Worm (Caenorhabditis elegans) whole organism, late embryonic: ENCODE measurements around the gene F19G12.3.

Experiments
- F13H6.1 ChIP-seq: sonication (generic microtip); optimal IDR thresholded peaks from 2 replicates; lab custom pipeline; 2016; ENCODE audit warnings: missing genetic modification characterization, missing compliant biosample characterization
- K09A11.1 ChIP-seq: sonication (generic microtip); optimal IDR thresholded peaks from 2 replicates; lab custom pipeline; 2017; ENCODE audit warnings: antibody characterized with exemption, mild to moderate bottlenecking, missing genetic modification characterization, missing compliant biosample characterization; ENCODE audit not compliant: insufficient read depth
- T23F11.4 ChIP-seq: fragments of 200-800 bp; sonication (Bioruptor generic); optimal IDR thresholded peaks from 2 replicates; lab custom pipeline; 2018; ENCODE audit warnings: mild to moderate bottlenecking, missing genetic modification characterization, missing compliant biosample characterization
- ceh-14 ChIP-seq: sonication (generic microtip); optimal IDR thresholded peaks from 2 replicates; lab custom pipeline; 2016; ENCODE audit warnings: missing genotype, missing genetic modification characterization, missing compliant biosample characterization
- ceh-18 ChIP-seq: sonication (generic microtip); optimal IDR thresholded peaks from 2 replicates; lab custom pipeline; 2016; ENCODE audit warnings: missing genetic modification characterization, missing compliant biosample characterization
- ceh-19 ChIP-seq: fragments of 200-800 bp; sonication (Bioruptor generic); optimal IDR thresholded peaks from 2 replicates; lab custom pipeline; 2018; ENCODE audit warnings: mild to moderate bottlenecking, missing genetic modification characterization, missing compliant biosample characterization
- ceh-2 ChIP-seq: sonication (generic microtip); optimal IDR thresholded peaks from 2 replicates; lab custom pipeline; 2016; ENCODE audit warnings: missing genotype, missing genetic modification characterization, missing compliant biosample characterization
- ceh-24 ChIP-seq: sonication (generic microtip); optimal IDR thresholded peaks from 2 replicates; lab custom pipeline; 2016; ENCODE audit warnings: mild to moderate bottlenecking, missing genetic modification characterization, missing compliant biosample characterization
- ceh-30 ChIP-seq: fragments of 150-350 bp; optimal IDR thresholded peaks from 2 replicates; lab custom pipeline; 2014; ENCODE audit warnings: missing biosample characterization, missing genetic modification characterization
- ceh-31 ChIP-seq: sonication (generic microtip); optimal IDR thresholded peaks from 2 replicates; lab custom pipeline; 2016; ENCODE audit warnings: missing genetic modification characterization, missing compliant biosample characterization
- ceh-34 ChIP-seq: sonication (generic microtip); optimal IDR thresholded peaks from 2 replicates; lab custom pipeline; 2016; ENCODE audit warnings: mild to moderate bottlenecking, missing genetic modification characterization, missing compliant biosample characterization
- dmd-4 ChIP-seq: sonication (generic microtip); optimal IDR thresholded peaks from 2 replicates; lab custom pipeline; 2016; ENCODE audit warnings: borderline replicate concordance, missing genetic modification characterization, missing compliant biosample characterization
- dve-1 ChIP-seq: sonication (generic microtip); optimal IDR thresholded peaks from 2 replicates; lab custom pipeline; 2017; ENCODE audit warnings: antibody characterized with exemption, mild to moderate bottlenecking, missing genetic modification characterization, missing compliant biosample characterization
- elt-2 ChIP-seq: sonication (generic microtip); optimal IDR thresholded peaks from 2 replicates; lab custom pipeline; 2016; ENCODE audit warnings: missing genetic modification reagents, missing genetic modification characterization, missing compliant biosample characterization
- elt-4 ChIP-seq: sonication (generic microtip); optimal IDR thresholded peaks from 2 replicates; lab custom pipeline; 2016; ENCODE audit warnings: missing genetic modification characterization, missing compliant biosample characterization
- ets-4 ChIP-seq: sonication (generic microtip); optimal IDR thresholded peaks from 2 replicates; lab custom pipeline; 2016; ENCODE audit warnings: missing genetic modification characterization, missing compliant biosample characterization
- eyg-1 ChIP-seq: sonication (generic microtip); optimal IDR thresholded peaks from 2 replicates; lab custom pipeline; 2016; ENCODE audit warnings: missing genotype, missing genetic modification characterization, missing compliant biosample characterization
- fax-1 ChIP-seq: sonication (generic microtip); optimal IDR thresholded peaks from 2 replicates; lab custom pipeline; 2016; ENCODE audit warnings: missing genotype, missing genetic modification characterization, missing compliant biosample characterization
- fkh-10 ChIP-seq: fragments of 150-350 bp; optimal IDR thresholded peaks from 2 replicates; lab custom pipeline; 2014; ENCODE audit warnings: missing biosample characterization, missing genetic modification reagents, missing genetic modification characterization
- fkh-6 ChIP-seq: sonication (generic microtip); optimal IDR thresholded peaks from 2 replicates; lab custom pipeline; 2016; ENCODE audit warnings: missing genetic modification characterization, missing compliant biosample characterization
- gmeb-2 ChIP-seq: sonication (generic microtip); optimal IDR thresholded peaks from 2 replicates; lab custom pipeline; 2016; ENCODE audit warnings: missing genetic modification characterization, inconsistent platforms, missing compliant biosample characterization
- hlh-13 ChIP-seq: fragments of 200-800 bp; sonication (Bioruptor generic); optimal IDR thresholded peaks from 2 replicates; lab custom pipeline; 2018; ENCODE audit warnings: mild to moderate bottlenecking, missing genetic modification characterization, missing compliant biosample characterization
- hlh-30 ChIP-seq: sonication (generic microtip); optimal IDR thresholded peaks from 2 replicates; lab custom pipeline; 2017; ENCODE audit warnings: antibody characterized with exemption, missing genetic modification characterization, missing compliant biosample characterization; ENCODE audit not compliant: insufficient read depth
- hlh-6 ChIP-seq: sonication (generic microtip); optimal IDR thresholded peaks from 2 replicates; lab custom pipeline; 2016; ENCODE audit warnings: missing genotype, missing genetic modification characterization, missing compliant biosample characterization
- hlh-8 ChIP-seq: sonication (generic microtip); optimal IDR thresholded peaks from 2 replicates; lab custom pipeline; 2016; ENCODE audit warnings: missing genotype, missing genetic modification characterization, missing compliant biosample characterization
- lim-6 ChIP-seq: sonication (generic microtip); optimal IDR thresholded peaks from 2 replicates; lab custom pipeline; 2016; ENCODE audit warnings: missing genetic modification characterization, missing compliant biosample characterization
- madf-2 ChIP-seq: sonication (generic microtip); optimal IDR thresholded peaks from 2 replicates; lab custom pipeline; 2017; ENCODE audit warnings: missing genetic modification characterization, missing compliant biosample characterization
- nhr-11 ChIP-seq: fragments of 150-350 bp; optimal IDR thresholded peaks from 2 replicates; lab custom pipeline; 2014; ENCODE audit warnings: missing biosample characterization, missing genetic modification characterization
- nhr-232 ChIP-seq: sonication (generic microtip); optimal IDR thresholded peaks from 2 replicates; lab custom pipeline; 2016; ENCODE audit warnings: missing genetic modification characterization, missing compliant biosample characterization
- pha-2 ChIP-seq: sonication (generic microtip); optimal IDR thresholded peaks from 2 replicates; lab custom pipeline; 2017; ENCODE audit warnings: mild to moderate bottlenecking, missing genetic modification characterization, missing compliant biosample characterization
- pha-4 ChIP-seq: fragments of 150-350 bp; optimal IDR thresholded peaks from 2 replicates; lab custom pipeline; 2018; ENCODE audit warnings: missing biosample characterization, missing genetic modification reagents, missing genetic modification characterization
- pqm-1 ChIP-seq: sonication (generic microtip); optimal IDR thresholded peaks from 2 replicates; lab custom pipeline; 2016; ENCODE audit warnings: missing genetic modification characterization, missing compliant biosample characterization
- ref-2 ChIP-seq: sonication (generic microtip); optimal IDR thresholded peaks from 2 replicates; lab custom pipeline; 2016; ENCODE audit warnings: missing genetic modification characterization, missing compliant biosample characterization
- rnt-1 ChIP-seq: sonication (generic microtip); optimal IDR thresholded peaks from 2 replicates; lab custom pipeline; 2016; ENCODE audit warnings: missing genetic modification characterization, missing compliant biosample characterization
- sox-4 ChIP-seq: sonication (generic microtip); optimal IDR thresholded peaks from 2 replicates; lab custom pipeline; 2017; ENCODE audit warnings: mild to moderate bottlenecking, missing genetic modification characterization, inconsistent platforms, missing compliant biosample characterization
- tbx-2 ChIP-seq: sonication (generic microtip); optimal IDR thresholded peaks from 2 replicates; lab custom pipeline; 2016; ENCODE audit warnings: missing genetic modification characterization, missing compliant biosample characterization
- tbx-7 ChIP-seq: sonication (generic microtip); optimal IDR thresholded peaks from 2 replicates; lab custom pipeline; 2016; ENCODE audit warnings: missing genotype, missing genetic modification characterization, missing compliant biosample characterization
- unc-3 ChIP-seq, 2 experiments: fragments of 200-800 bp in 1 of 2; sonication (Bioruptor generic) in 1 of 2; sonication (generic microtip) in 1 of 2; conservative IDR thresholded peaks in 1 of 2; optimal IDR thresholded peaks in 1 of 2; 2 replicates each; pipeline versions ENCODE4 v1.3.6 to Lab custom; 2016 to 2022; ENCODE audit warnings: missing compliant biosample characterization in 2 of 2, missing genetic modification characterization in 2 of 2, missing genetic modification reagents in 1 of 2
- unc-42 ChIP-seq: sonication (generic microtip); optimal IDR thresholded peaks from 2 replicates; lab custom pipeline; 2016; ENCODE audit warnings: missing genotype, missing genetic modification characterization, missing compliant biosample characterization
- unc-55 ChIP-seq: sonication (generic microtip); optimal IDR thresholded peaks from 2 replicates; lab custom pipeline; 2017; ENCODE audit warnings: missing biosample characterization, missing genetic modification reagents, missing genetic modification characterization
- unc-86 ChIP-seq: sonication (generic microtip); optimal IDR thresholded peaks from 2 replicates; lab custom pipeline; 2016; ENCODE audit warnings: missing genetic modification characterization, missing compliant biosample characterization

The F19G12.3 gene

ce11 chrX:1379391-1379790, 45.2 kb upstream of the F19G12.3 start (continued):
- TF ChIP-seq F13H6.1 (tag; lab: Kevin White, UChicago), result peak; percentile 58
- no peak for TF ChIP-seq nhr-11 (tag; lab: Kevin White, UChicago)
- TF ChIP-seq hlh-8 (tag; lab: Kevin White, UChicago), result peak; percentile 56
- TF ChIP-seq tbx-7 (tag; lab: Kevin White, UChicago), result peak; percentile 53
- no peak for TF ChIP-seq K09A11.1 (tag; lab: Kevin White, UChicago)
- TF ChIP-seq ceh-14 (tag; lab: Kevin White, UChicago), result peak; percentile 57
- peak; percentile 89 for TF ChIP-seq ceh-34
- TF ChIP-seq unc-3 (GFP tag; conservative IDR thresholded peaks at IDR 0.05; lab: Robert Waterston, UW), result peak; percentile 89
- TF ChIP-seq unc-3 (tag; optimal IDR thresholded peaks at IDR 0.05; lab: Kevin White, UChicago), result peak; percentile 38
- peak; percentile 85 for TF ChIP-seq gmeb-2 (tag; lab: Kevin White, UChicago)
- peak; percentile 84 for TF ChIP-seq ref-2 (tag; lab: Kevin White, UChicago)
- TF ChIP-seq fkh-6 (tag; lab: Kevin White, UChicago), result peak; percentile 78
- TF ChIP-seq pha-2, result peak; percentile 81
- TF ChIP-seq ceh-30, result peak; percentile 17
- peak; percentile 65 for TF ChIP-seq fax-1 (tag; lab: Kevin White, UChicago)
- peak; percentile 79 for TF ChIP-seq lim-6 (tag; lab: Kevin White, UChicago)
- peak; percentile 77 for TF ChIP-seq unc-86
- peak; percentile 80 for TF ChIP-seq hlh-13 (GFP tag; lab: Kevin White, UChicago)
- peak; percentile 68 for TF ChIP-seq ceh-31 (tag; lab: Kevin White, UChicago)
- TF ChIP-seq unc-42 (tag; lab: Kevin White, UChicago), result peak; percentile 17
- TF ChIP-seq madf-2 (tag; lab: Kevin White, UChicago), result peak; percentile 82
- peak; percentile 66 for TF ChIP-seq pqm-1 (tag; lab: Kevin White, UChicago)
- TF ChIP-seq ets-4 (tag; lab: Kevin White, UChicago), result peak; percentile 62
- TF ChIP-seq ceh-18 (tag; lab: Kevin White, UChicago), result peak; percentile 76
- TF ChIP-seq hlh-6 (tag; lab: Kevin White, UChicago), result peak; percentile 89
- TF ChIP-seq ceh-19 (GFP tag; lab: Kevin White, UChicago), result peak; percentile 90
- TF ChIP-seq rnt-1 (tag; lab: Kevin White, UChicago), result peak; percentile 85
- TF ChIP-seq ceh-24, result no peak
- peak; percentile 68 for TF ChIP-seq ceh-2
- no peak for TF ChIP-seq pha-4 (tag; lab: Kevin White, UChicago)
- TF ChIP-seq eyg-1 (tag; lab: Kevin White, UChicago), result peak; percentile 57
- peak; percentile 88 for TF ChIP-seq elt-2 (tag; lab: Kevin White, UChicago)

ce11 chrX:1381565-1381964, 43.0 kb upstream of the F19G12.3 start, which contains the start of gene F56C3.10:
Gene F56C3.10 (minus strand): TSS chrX:1381665.
- no peak for TF ChIP-seq hlh-13 (GFP tag; lab: Kevin White, UChicago)
- TF ChIP-seq unc-55 (GFP tag; lab: Kevin White, UChicago), result no peak
- TF ChIP-seq unc-3 (GFP tag; conservative IDR thresholded peaks at IDR 0.05; lab: Robert Waterston, UW), result no peak
- TF ChIP-seq unc-3 (tag; optimal IDR thresholded peaks at IDR 0.05; lab: Kevin White, UChicago), result no peak
- TF ChIP-seq dve-1 (tag; lab: Kevin White, UChicago), result no peak
- no peak for TF ChIP-seq sox-4 (tag; lab: Kevin White, UChicago)
- no peak for TF ChIP-seq fkh-10 (GFP tag; lab: Kevin White, UChicago)
- no peak for TF ChIP-seq nhr-232 (tag; lab: Kevin White, UChicago)
- TF ChIP-seq nhr-11 (tag; lab: Kevin White, UChicago), result no peak
- TF ChIP-seq madf-2 (tag; lab: Kevin White, UChicago), result no peak
- no peak for TF ChIP-seq tbx-2 (tag; lab: Kevin White, UChicago)
- TF ChIP-seq rnt-1 (tag; lab: Kevin White, UChicago), result no peak
- no peak for TF ChIP-seq hlh-30 (tag; lab: Kevin White, UChicago)
- no peak for TF ChIP-seq elt-4
- TF ChIP-seq ceh-30, result no peak
- TF ChIP-seq ceh-24, result no peak
- TF ChIP-seq pha-4 (tag; lab: Kevin White, UChicago), result no peak
- TF ChIP-seq ceh-19 (GFP tag; lab: Kevin White, UChicago), result no peak
- no peak for TF ChIP-seq T23F11.4 (GFP tag; lab: Kevin White, UChicago)
- TF ChIP-seq dmd-4 (tag; lab: Kevin White, UChicago), result no peak
